Fruit fly (Drosophila melanogaster) whole organism, embryonic: ENCODE measurements around the gene Reck.
A peak's percentile ranks its signal among the peaks of the same experiment; 100 is the strongest.

Source experiments
- C15 ChIP-seq: fragments of 200-800 bp; sonication (Bioruptor generic); IDR thresholded peaks from 3 replicates; pipeline ENCODE4 v1.3.6; 2022; ENCODE audit warnings: missing biosample characterization, missing genetic modification characterization
- CG14667 ChIP-seq: fragments of 200-800 bp; sonication (Bioruptor generic); IDR thresholded peaks from 2 replicates; pipeline ENCODE4 v1.3.6; 2022; ENCODE audit warnings: missing biosample characterization, missing genetic modification characterization
- CG1602 ChIP-seq: fragments of 200-800 bp; sonication (Bioruptor generic); optimal IDR thresholded peaks from 3 replicates; lab custom pipeline; 2016; ENCODE audit warnings: missing biosample characterization, missing genetic modification characterization
- CG1792 ChIP-seq: fragments of 200-800 bp; sonication (Bioruptor generic); optimal IDR thresholded peaks from 2 replicates; lab custom pipeline; 2016; ENCODE audit warnings: missing biosample characterization, missing genetic modification characterization
- CG1832 ChIP-seq: fragments of 200-800 bp; sonication (Bioruptor generic); optimal IDR thresholded peaks from 2 replicates; lab custom pipeline; 2017; ENCODE audit warnings: missing biosample characterization, mild to moderate bottlenecking, missing genetic modification characterization, inconsistent platforms
- CG18599 ChIP-seq: fragments of 200-800 bp; sonication (Bioruptor generic); optimal IDR thresholded peaks from 3 replicates; lab custom pipeline; 2017; ENCODE audit warnings: missing biosample characterization, missing genetic modification characterization, mild to moderate bottlenecking, moderate library complexity, missing genetic modification reagents
- CG2120 ChIP-seq: fragments of 200-800 bp; sonication (Bioruptor generic); optimal IDR thresholded peaks from 3 replicates; lab custom pipeline; 2016; ENCODE audit warnings: missing biosample characterization, missing genetic modification characterization
- CG3065 ChIP-seq: fragments of 200-800 bp; sonication (Bioruptor generic); optimal IDR thresholded peaks from 2 replicates; lab custom pipeline; 2016; ENCODE audit warnings: missing biosample characterization, missing genetic modification characterization
- CG4360 ChIP-seq: fragments of 200-800 bp; sonication (Bioruptor generic); IDR thresholded peaks from 2 replicates; pipeline ENCODE4 v1.3.6; 2022; ENCODE audit warnings: missing biosample characterization, missing genetic modification characterization
- CG6791 ChIP-seq: fragments of 200-800 bp; sonication (Bioruptor generic); IDR thresholded peaks from 3 replicates; pipeline ENCODE4 v1.3.6; 2022; ENCODE audit warnings: missing biosample characterization, missing genetic modification characterization; ENCODE audit not compliant: partially characterized antibody
- CG7556 ChIP-seq: fragments of 200-800 bp; sonication (Bioruptor generic); optimal IDR thresholded peaks from 2 replicates; lab custom pipeline; 2017; ENCODE audit warnings: missing biosample characterization, mild to moderate bottlenecking, missing genetic modification characterization
- CG7786 ChIP-seq: fragments of 200-800 bp; sonication (Bioruptor generic); optimal IDR thresholded peaks from 2 replicates; lab custom pipeline; 2016; ENCODE audit warnings: missing biosample characterization, missing genetic modification characterization
- E2f1 ChIP-seq: fragments of 200-800 bp; sonication (Bioruptor generic); IDR thresholded peaks from 2 replicates; pipeline ENCODE4 v1.3.6; 2022; ENCODE audit warnings: missing biosample characterization, missing genetic modification characterization
- Ets97D ChIP-seq: fragments of 200-800 bp; sonication (Bioruptor generic); optimal IDR thresholded peaks from 3 replicates; lab custom pipeline; 2016; ENCODE audit warnings: missing biosample characterization, missing genetic modification characterization
- GATAe ChIP-seq: fragments of 200-800 bp; sonication (Bioruptor generic); conservative IDR thresholded peaks from 2 replicates; pipeline ENCODE4 v1.3.6; 2022; ENCODE audit warnings: missing biosample characterization, missing genetic modification characterization
- Gug ChIP-seq: fragments of 200-800 bp; sonication (Bioruptor generic); IDR thresholded peaks from 4 replicates; pipeline ENCODE4 v1.3.6; 2022; ENCODE audit warnings: missing biosample characterization, missing genetic modification characterization
- HLH54F ChIP-seq: fragments of 200-800 bp; sonication (Bioruptor generic); optimal IDR thresholded peaks from 3 replicates; lab custom pipeline; 2016; ENCODE audit warnings: missing biosample characterization, missing genetic modification characterization
- HmgD ChIP-seq: fragments of 200-800 bp; sonication (Bioruptor generic); optimal IDR thresholded peaks from 3 replicates; lab custom pipeline; 2016; ENCODE audit warnings: missing biosample characterization, missing genetic modification characterization
- Kr ChIP-seq: fragments of 200-800 bp; sonication (Bioruptor generic); optimal IDR thresholded peaks from 2 replicates; lab custom pipeline; 2017; ENCODE audit warnings: missing biosample characterization, mild to moderate bottlenecking, missing genetic modification characterization
- MTF-1 ChIP-seq: fragments of 200-800 bp; sonication (Bioruptor generic); optimal IDR thresholded peaks from 2 replicates; lab custom pipeline; 2018; ENCODE audit warnings: missing biosample characterization, mild to moderate bottlenecking, missing genetic modification characterization, borderline replicate concordance
- Nf-YB ChIP-seq: fragments of 200-800 bp; sonication (Bioruptor generic); optimal IDR thresholded peaks from 3 replicates; lab custom pipeline; 2019; ENCODE audit warnings: missing biosample characterization, mild to moderate bottlenecking, missing genetic modification characterization, moderate library complexity
- Opbp ChIP-seq: fragments of 200-800 bp; sonication (Bioruptor generic); IDR thresholded peaks from 3 replicates; pipeline ENCODE4 v1.3.6; 2022; ENCODE audit warnings: missing biosample characterization, missing genetic modification characterization; ENCODE audit not compliant: partially characterized antibody
- Poxn ChIP-seq: fragments of 200-800 bp; sonication (Bioruptor generic); IDR thresholded peaks from 2 replicates; pipeline ENCODE4 v1.3.6; 2022; ENCODE audit warnings: missing biosample characterization, missing genetic modification characterization
- Rfx ChIP-seq: fragments of 200-800 bp; sonication (Bioruptor generic); IDR thresholded peaks from 2 replicates; pipeline ENCODE4 v1.3.6; 2022; ENCODE audit warnings: missing biosample characterization, missing genetic modification characterization
- TFAM ChIP-seq: fragments of 200-800 bp; sonication (Bioruptor generic); optimal IDR thresholded peaks from 2 replicates; lab custom pipeline; 2017; ENCODE audit warnings: missing biosample characterization, missing genetic modification characterization, inconsistent platforms
- aop ChIP-seq: fragments of 200-800 bp; sonication (Bioruptor generic); IDR thresholded peaks from 2 replicates; pipeline ENCODE4 v1.3.6; 2022; ENCODE audit warnings: missing biosample characterization, missing genetic modification characterization
- ash1 ChIP-seq: fragments of 200-800 bp; sonication (Bioruptor generic); optimal IDR thresholded peaks from 2 replicates; lab custom pipeline; 2018; ENCODE audit warnings: missing biosample characterization, mild to moderate bottlenecking, missing genetic modification characterization
- br ChIP-seq: fragments of >200 bp; optimal IDR thresholded peaks from 2 replicates; lab custom pipeline; 2017
- chinmo ChIP-seq: fragments of 200-800 bp; sonication (Bioruptor generic); IDR thresholded peaks from 4 replicates; pipeline ENCODE4 v1.3.6; 2022; ENCODE audit warnings: missing biosample characterization, missing genetic modification characterization; ENCODE audit not compliant: partially characterized antibody
- crol ChIP-seq: fragments of 200-800 bp; sonication (Bioruptor generic); IDR thresholded peaks from 2 replicates; pipeline ENCODE4 v1.3.6; 2022; ENCODE audit warnings: missing biosample characterization, missing genetic modification characterization
- crp ChIP-seq, 2 experiments: fragments of 200-800 bp; sonication (Bioruptor generic); optimal IDR thresholded peaks; 2 replicates in 1 of 2; 3 replicates in 1 of 2; lab custom pipeline; 2017; ENCODE audit warnings: missing biosample characterization in 2 of 2, missing genetic modification characterization in 2 of 2, mild to moderate bottlenecking in 1 of 2, moderate library complexity in 1 of 2
- da ChIP-seq: fragments of 200-800 bp; sonication (Bioruptor generic); optimal IDR thresholded peaks from 2 replicates; lab custom pipeline; 2016; ENCODE audit warnings: missing biosample characterization, missing genetic modification characterization
- disco-r ChIP-seq: fragments of 200-800 bp; sonication (Bioruptor generic); optimal IDR thresholded peaks from 2 replicates; lab custom pipeline; 2016; ENCODE audit warnings: missing biosample characterization, missing genetic modification characterization
- emc ChIP-seq: fragments of 200-800 bp; sonication (Bioruptor generic); optimal IDR thresholded peaks from 2 replicates; lab custom pipeline; 2016; ENCODE audit warnings: missing biosample characterization, missing genetic modification characterization
- ewg ChIP-seq: fragments of 200-800 bp; sonication (Bioruptor generic); optimal IDR thresholded peaks from 3 replicates; lab custom pipeline; 2017; ENCODE audit warnings: mild to moderate bottlenecking, missing biosample characterization, missing genetic modification reagents, missing genetic modification characterization
- gro ChIP-seq: fragments of 200-800 bp; sonication (Bioruptor generic); optimal IDR thresholded peaks from 2 replicates; lab custom pipeline; 2016; ENCODE audit warnings: missing biosample characterization, missing genetic modification characterization
- lbe ChIP-seq: fragments of 200-800 bp; sonication (Bioruptor generic); optimal IDR thresholded peaks from 2 replicates; lab custom pipeline; 2016; ENCODE audit warnings: missing biosample characterization, mild to moderate bottlenecking, missing genetic modification characterization
- lmd ChIP-seq: fragments of 200-800 bp; sonication (Bioruptor generic); IDR thresholded peaks from 2 replicates; pipeline ENCODE4 v1.3.6; 2022; ENCODE audit warnings: missing biosample characterization, missing genetic modification characterization
- lov ChIP-seq, 2 experiments: fragments of 200-800 bp in 1 of 2; fragments of >200 bp in 1 of 2; sonication (Bioruptor generic) in 1 of 2; IDR thresholded peaks in 1 of 2; optimal IDR thresholded peaks in 1 of 2; 2 replicates in 1 of 2; 3 replicates in 1 of 2; pipeline versions ENCODE4 v1.3.6 to Lab custom; 2017 to 2022; ENCODE audit warnings: missing biosample characterization in 1 of 2, missing genetic modification characterization in 1 of 2
- nmo ChIP-seq: fragments of 200-800 bp; sonication (Bioruptor generic); optimal IDR thresholded peaks from 2 replicates; lab custom pipeline; 2018; ENCODE audit warnings: missing biosample characterization, mild to moderate bottlenecking, missing genetic modification characterization, moderate library complexity
- repo ChIP-seq: fragments of 200-800 bp; sonication (Bioruptor generic); optimal IDR thresholded peaks from 2 replicates; lab custom pipeline; 2016; ENCODE audit warnings: missing biosample characterization, missing genetic modification characterization
- sisA ChIP-seq: fragments of 200-800 bp; sonication (Bioruptor generic); IDR thresholded peaks from 2 replicates; pipeline ENCODE4 v1.3.6; 2022; ENCODE audit warnings: missing biosample characterization, missing genetic modification characterization
- sr ChIP-seq: fragments of 200-800 bp; sonication (Bioruptor generic); IDR thresholded peaks from 3 replicates; pipeline ENCODE4 v1.3.6; 2022; ENCODE audit warnings: missing biosample characterization, missing genetic modification characterization
- tio ChIP-seq: fragments of 200-800 bp; sonication (Bioruptor generic); optimal IDR thresholded peaks from 2 replicates; lab custom pipeline; 2017; ENCODE audit warnings: missing biosample characterization, missing genetic modification characterization, inconsistent platforms
- tna ChIP-seq: fragments of 200-800 bp; sonication (Bioruptor generic); IDR thresholded peaks from 2 replicates; pipeline ENCODE4 v1.3.6; 2022; ENCODE audit warnings: missing biosample characterization, missing genetic modification characterization; ENCODE audit not compliant: partially characterized antibody
- trem ChIP-seq: fragments of 200-800 bp; optimal IDR thresholded peaks from 3 replicates; lab custom pipeline; 2019; ENCODE audit warnings: missing biosample characterization, mild to moderate bottlenecking, missing genetic modification characterization, moderate library complexity
- unc-4 ChIP-seq: fragments of 200-800 bp; sonication (Bioruptor generic); IDR thresholded peaks from 2 replicates; pipeline ENCODE4 v1.3.6; 2022; ENCODE audit warnings: missing biosample characterization, missing genetic modification characterization; ENCODE audit not compliant: partially characterized antibody
- vnd ChIP-seq: fragments of 200-800 bp; sonication (Bioruptor generic); IDR thresholded peaks from 3 replicates; pipeline ENCODE4 v1.3.6; 2022; ENCODE audit warnings: missing biosample characterization, missing genetic modification characterization; ENCODE audit not compliant: partially characterized antibody
- zf30C ChIP-seq: fragments of 200-800 bp; sonication (Bioruptor generic); optimal IDR thresholded peaks from 3 replicates; lab custom pipeline; 2018; ENCODE audit warnings: missing biosample characterization, mild to moderate bottlenecking, missing genetic modification characterization

The Reck gene

DNA sequence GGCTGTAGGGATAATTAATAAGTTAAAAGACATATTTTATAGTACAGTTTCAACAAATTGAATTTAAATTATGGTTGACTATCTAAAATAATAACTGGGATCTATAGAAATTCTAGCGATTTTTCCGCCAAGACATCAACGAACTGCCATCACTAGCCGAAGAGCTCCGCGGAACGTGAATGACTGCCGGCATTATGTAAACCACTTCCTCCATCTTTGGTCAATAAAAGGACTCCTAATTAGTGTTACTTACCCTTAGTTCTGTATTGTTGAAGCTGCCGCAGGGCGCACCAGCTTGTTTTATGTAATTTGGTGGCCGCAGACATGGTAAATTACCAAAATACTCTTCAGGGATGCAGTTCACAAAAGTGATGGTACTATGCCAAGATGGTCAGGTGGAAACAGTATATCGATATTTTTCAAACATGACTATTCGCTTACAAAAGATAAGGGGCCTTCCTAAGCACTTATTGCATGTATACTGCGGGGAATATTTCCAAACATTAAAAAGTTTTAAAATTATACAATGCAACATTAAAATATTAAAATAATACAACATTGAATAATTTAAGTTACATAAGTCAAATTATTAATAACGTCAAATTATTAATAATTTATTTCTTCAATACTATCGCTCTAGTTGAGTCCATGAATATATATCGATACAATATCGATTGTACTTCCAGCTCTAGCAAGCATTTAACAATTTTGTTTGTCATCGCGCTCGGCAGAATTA, 14.4 kb downstream of the Reck start, which contains the start of the genes mRpL39 and Prosbeta2 (continued):
- peak; percentile 75 for TF ChIP-seq lmd
- peak; percentile 74 for TF ChIP-seq Opbp (GFP tag; lab: Robert Waterston, UW)
- no peak for TF ChIP-seq CG1602 (GFP tag; lab: Kevin White, UChicago)
- 0 out of 4 replicates have a peak, but pooled peaks have one; percentile 18 for TF ChIP-seq chinmo (GFP tag; lab: Robert Waterston, UW)
- no peak for TF ChIP-seq ewg
- TF ChIP-seq repo (GFP tag; lab: Kevin White, UChicago) = no peak
- TF ChIP-seq Nf-YB (GFP tag; lab: Kevin White, UChicago) = no peak
- TF ChIP-seq Rfx = peak; percentile 75
- no peak for TF ChIP-seq HLH54F (GFP tag; lab: Kevin White, UChicago)
- no peak for TF ChIP-seq MTF-1 (GFP tag; lab: Kevin White, UChicago)
- no peak for TF ChIP-seq CG1832
- peak; percentile 95 for TF ChIP-seq unc-4 (GFP tag; lab: Robert Waterston, UW)
- TF ChIP-seq vnd = peak; percentile 98
- TF ChIP-seq br (lab: Kevin White, UChicago) = no peak
- TF ChIP-seq CG2120 (GFP tag; lab: Kevin White, UChicago) = no peak
- TF ChIP-seq sisA (GFP tag; lab: Robert Waterston, UW) = peak; percentile 68
- no peak for TF ChIP-seq lov (optimal IDR thresholded peaks at IDR 0.05; lab: Kevin White, UChicago)
- TF ChIP-seq lov (GFP tag; IDR thresholded peaks at IDR 0.05; lab: Robert Waterston, UW) = no peak
- 0 out of 2 replicates have a peak, but pooled peaks have one; percentile 22 for TF ChIP-seq crol (GFP tag; lab: Robert Waterston, UW)
- TF ChIP-seq nmo (GFP tag; lab: Kevin White, UChicago) = no peak
- TF ChIP-seq lbe (GFP tag; lab: Kevin White, UChicago) = peak; percentile 58
- no peak for TF ChIP-seq sr (GFP tag; lab: Robert Waterston, UW)
- TF ChIP-seq Gug = peak; percentile 73; the same call in 3 of the 4 replicates
- TF ChIP-seq zf30C (GFP tag; lab: Kevin White, UChicago) = no peak
- TF ChIP-seq aop (GFP tag; lab: Robert Waterston, UW) = 0 out of 2 replicates have a peak, but pooled peaks have one; percentile 19
- no peak for TF ChIP-seq Ets97D (GFP tag; lab: Kevin White, UChicago)
- no peak for TF ChIP-seq TFAM (GFP tag; lab: Kevin White, UChicago)
- peak; percentile 46; the same call in 1 of the 2 replicates for TF ChIP-seq Poxn (GFP tag; lab: Robert Waterston, UW)
- no peak for TF ChIP-seq disco-r (GFP tag; lab: Kevin White, UChicago)
- TF ChIP-seq GATAe = no peak
- TF ChIP-seq emc = no peak
- no peak for TF ChIP-seq ash1 (GFP tag; lab: Kevin White, UChicago)
- TF ChIP-seq CG18599 = peak; percentile 58
- no peak for TF ChIP-seq trem
- TF ChIP-seq E2f1 (GFP tag; lab: Robert Waterston, UW) = peak; percentile 68
- TF ChIP-seq C15 = 0 out of 3 replicates have a peak, but pooled peaks have one; percentile 27
- no peak for TF ChIP-seq CG3065 (GFP tag; lab: Kevin White, UChicago)
- TF ChIP-seq CG7556 (GFP tag; lab: Kevin White, UChicago) = no peak
- TF ChIP-seq CG1792 (GFP tag; lab: Kevin White, UChicago) = no peak
- no peak for TF ChIP-seq da (GFP tag; lab: Kevin White, UChicago)
- no peak for TF ChIP-seq CG7786
- peak; percentile 75 for TF ChIP-seq tna (GFP tag; lab: Robert Waterston, UW)
- TF ChIP-seq crp (GFP tag; optimal IDR thresholded peaks at IDR 0.05; lab: Kevin White, UChicago) = no peak
- TF ChIP-seq CG14667 (GFP tag; lab: Robert Waterston, UW) = peak; percentile 61
- TF ChIP-seq HmgD (GFP tag; lab: Kevin White, UChicago) = no peak
- no peak for TF ChIP-seq CG4360 (GFP tag; lab: Robert Waterston, UW)
- no peak for TF ChIP-seq Kr
- no peak for TF ChIP-seq tio (GFP tag; lab: Kevin White, UChicago)
- TF ChIP-seq CG6791 (GFP tag; lab: Robert Waterston, UW) = peak; percentile 81
- no peak for TF ChIP-seq gro (GFP tag; lab: Kevin White, UChicago)
